Worm (Caenorhabditis elegans) whole organism, L1 larva: ENCODE results near the gene ced-9.

Source experiments
- ceh-88 ChIP-seq: fragments of 200-800 bp; sonication (Bioruptor generic); IDR thresholded peaks from 2 replicates; pipeline ENCODE4 v1.3.6; 2022; ENCODE audit warnings: missing genetic modification characterization, missing compliant biosample characterization
- lin-39 ChIP-seq: fragments of 150-350 bp; optimal IDR thresholded peaks from 2 replicates; lab custom pipeline; 2014; ENCODE audit warnings: missing biosample characterization, missing genetic modification reagents, missing genetic modification characterization
- skn-1 ChIP-seq: fragments of 150-350 bp; optimal IDR thresholded peaks from 2 replicates; lab custom pipeline; 2014; ENCODE audit warnings: missing biosample characterization, missing genetic modification characterization
- snpc-4 ChIP-seq: fragments of 150-350 bp; optimal IDR thresholded peaks from 2 replicates; lab custom pipeline; 2014; ENCODE audit warnings: missing biosample characterization, missing genetic modification characterization
- unc-98 ChIP-seq: fragments of 200-800 bp; sonication (Bioruptor generic); IDR thresholded peaks from 2 replicates; pipeline ENCODE4 v1.3.6; 2022; ENCODE audit warnings: missing genetic modification characterization, missing compliant biosample characterization

DNA sequence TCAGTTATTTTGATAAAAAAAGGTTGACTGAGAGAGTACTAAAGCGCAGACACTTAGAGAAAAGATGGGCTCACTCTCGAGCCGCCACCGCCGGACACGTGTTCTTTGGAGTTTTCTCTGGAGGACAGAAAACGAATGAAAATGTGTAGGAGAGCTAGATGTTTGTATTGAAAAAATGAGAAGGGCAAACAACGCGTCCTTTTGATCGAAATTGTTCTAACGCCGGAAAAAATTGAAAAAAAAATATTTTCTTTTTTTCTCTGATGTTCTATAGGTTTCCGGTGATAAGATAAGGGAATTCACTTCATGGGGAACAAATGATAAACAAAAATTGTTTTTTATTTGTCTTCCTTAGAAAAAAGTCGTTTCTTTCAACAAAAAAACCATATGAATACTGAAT is 5.2 kb upstream of the ced-9 start:
- TF ChIP-seq ceh-88 (GFP tag; lab: Robert Waterston, UW) (no peak), skn-1 (no peak), lin-39 (tag; lab: Kevin White, UChicago) (no peak), snpc-4 (tag; lab: Kevin White, UChicago) (no peak), unc-98 (no peak)
